Worm (Caenorhabditis elegans): Measurements from ENCODE around the gene glt-6.

glt-6 gene

ce11 chrIV:7478134-7478533, 25.3 kb upstream of the glt-6 start, which contains the start of gene rod-1:
rod-1 (plus strand) TSS chrIV:7478452.
- no peak for TF ChIP-seq mab-9 (GFP tag; IDR thresholded peaks at IDR 0.05)
- TF ChIP-seq skn-1 (tag; optimal IDR thresholded peaks at IDR 0.05): peak; percentile 3
- TF ChIP-seq C16A3.4 (tag; optimal IDR thresholded peaks at IDR 0.05): no peak
- no peak for TF ChIP-seq lin-39 (tag; optimal IDR thresholded peaks at IDR 0.05)
- peak in 1 of 2 experiments; percentile 69 for TF ChIP-seq lsy-2 (tag; optimal IDR thresholded peaks at IDR 0.05)
- TF ChIP-seq ets-5 (GFP tag; IDR thresholded peaks at IDR 0.05): no peak
- no peak for TF ChIP-seq nhr-71 (tag; optimal IDR thresholded peaks at IDR 0.05)
- TF ChIP-seq Y116A8C.19 (tag; optimal IDR thresholded peaks at IDR 0.05; ENCODE audit: borderline replicate concordance): no peak
- TF ChIP-seq rnt-1 (tag; optimal IDR thresholded peaks at IDR 0.05): no peak
- TF ChIP-seq efl-1 (optimal IDR thresholded peaks at IDR 0.05): peak; percentile 65 to 72
- peak; percentile 79 to 97 for TF ChIP-seq efl-1 (GFP tag; optimal IDR thresholded peaks at IDR 0.05 in 1 of 2)
- no peak for TF ChIP-seq pqm-1 (tag; optimal IDR thresholded peaks at IDR 0.05)
- TF ChIP-seq lin-35 (GFP tag; optimal IDR thresholded peaks at IDR 0.05): peak; percentile 63 to 89
- no peak for TF ChIP-seq hlh-4 (tag; optimal IDR thresholded peaks at IDR 0.05)
- no peak for TF ChIP-seq isw-1 (GFP tag; IDR thresholded peaks at IDR 0.05)
- no peak for TF ChIP-seq irx-1 (tag; optimal IDR thresholded peaks at IDR 0.05)
- TF ChIP-seq zip-4 (GFP tag; optimal IDR thresholded peaks at IDR 0.05): no peak
- TF ChIP-seq sptf-1 (tag; optimal IDR thresholded peaks at IDR 0.05): no peak
- TF ChIP-seq dpl-1 (GFP tag; optimal IDR thresholded peaks at IDR 0.05): peak; percentile 31 to 84 (median 73)
- no peak for TF ChIP-seq dsc-1 (tag; optimal IDR thresholded peaks at IDR 0.05)
- TF ChIP-seq ama-1 (optimal IDR thresholded peaks at IDR 0.05): no peak
- no peak for TF ChIP-seq nhr-85 (tag)
- no peak for TF ChIP-seq C34B4.2 (tag; optimal IDR thresholded peaks at IDR 0.05)
- no peak for TF ChIP-seq egl-27 (tag; optimal IDR thresholded peaks at IDR 0.05)
- TF ChIP-seq nhr-47 (tag; optimal IDR thresholded peaks at IDR 0.05): no peak

ce11 chrIV:7486201-7486947, 17.0 kb upstream of the glt-6 start, which contains the start of the genes his-61 and his-62:
his-61 (minus strand) TSS chrIV:7486217.
his-62 (plus strand) TSS chrIV:7486545.
- peak; percentile 82 for TF ChIP-seq nhr-85 (tag)
- TF ChIP-seq xbp-1 (tag; optimal IDR thresholded peaks at IDR 0.05): peak; percentile 36
- peak; percentile 67 for TF ChIP-seq nhr-71 (tag; optimal IDR thresholded peaks at IDR 0.05)
- peak; percentile 13 for TF ChIP-seq efl-3 (GFP tag; optimal IDR thresholded peaks at IDR 0.05)
- no peak for TF ChIP-seq nhr-12 (tag; optimal IDR thresholded peaks at IDR 0.05)
- TF ChIP-seq snpc-4 (tag; optimal IDR thresholded peaks at IDR 0.05): peak; percentile 25
- peak; percentile 34 for TF ChIP-seq nhr-90 (tag; optimal IDR thresholded peaks at IDR 0.05; ENCODE audit: poor library complexity)
- TF ChIP-seq elt-2 (tag; optimal IDR thresholded peaks at IDR 0.05): no peak
- no peak for TF ChIP-seq hlh-4 (tag; optimal IDR thresholded peaks at IDR 0.05)
- no peak for TF ChIP-seq unc-98 (GFP tag; IDR thresholded peaks at IDR 0.05)
- peak in 1 of 2 experiments; percentile 93 for TF ChIP-seq ztf-11 (tag; optimal IDR thresholded peaks at IDR 0.05)
- peak; percentile 54 for TF ChIP-seq mep-1 (tag; optimal IDR thresholded peaks at IDR 0.05)
- TF ChIP-seq ceh-90 (tag; optimal IDR thresholded peaks at IDR 0.05): no peak
- TF ChIP-seq skn-1 (tag; optimal IDR thresholded peaks at IDR 0.05): no peak
- no peak for TF ChIP-seq sox-4 (tag; optimal IDR thresholded peaks at IDR 0.05)
- TF ChIP-seq nhr-19 (GFP tag; conservative IDR thresholded peaks at IDR 0.05): no peak; the same call in 1 of the 2 replicates
- TF ChIP-seq nhr-28 (tag; optimal IDR thresholded peaks at IDR 0.05): no peak
- no peak for TF ChIP-seq ceh-88 (GFP tag; IDR thresholded peaks at IDR 0.05)
- no peak for TF ChIP-seq lir-3 (tag; optimal IDR thresholded peaks at IDR 0.05; ENCODE audit: poor library complexity)
- TF ChIP-seq C34B4.2 (tag; optimal IDR thresholded peaks at IDR 0.05): no peak
- TF ChIP-seq hlh-17 (GFP tag; optimal IDR thresholded peaks at IDR 0.05; ENCODE audit: borderline replicate concordance): no peak
- TF ChIP-seq pqm-1 (tag; optimal IDR thresholded peaks at IDR 0.05): no peak
- TF ChIP-seq blmp-1 (tag; optimal IDR thresholded peaks at IDR 0.05): no peak
- TF ChIP-seq isw-1 (GFP tag; IDR thresholded peaks at IDR 0.05): peak; percentile 38; the same call in 1 of the 2 replicates
- TF ChIP-seq fos-1 (tag; optimal IDR thresholded peaks at IDR 0.05): no peak
- no peak for TF ChIP-seq mdl-1 (tag; optimal IDR thresholded peaks at IDR 0.05)
- no peak for TF ChIP-seq mef-2 (tag; optimal IDR thresholded peaks at IDR 0.05)
- peak; percentile 28 for TF ChIP-seq ztf-4 (tag; optimal IDR thresholded peaks at IDR 0.05)
- no peak for TF ChIP-seq sptf-1 (tag; optimal IDR thresholded peaks at IDR 0.05)
- peak; percentile 91 for TF ChIP-seq lin-14 (GFP tag; optimal IDR thresholded peaks at IDR 0.05)
- TF ChIP-seq mab-9 (GFP tag; IDR thresholded peaks at IDR 0.05): no peak
- no peak for TF ChIP-seq nhr-11 (tag; optimal IDR thresholded peaks at IDR 0.05)
- no peak for TF ChIP-seq alr-1 (tag; optimal IDR thresholded peaks at IDR 0.05; ENCODE audit: borderline replicate concordance)
- peak; percentile 82 for TF ChIP-seq swsn-7 (tag; optimal IDR thresholded peaks at IDR 0.05)
- no peak for TF ChIP-seq zip-4 (GFP tag; optimal IDR thresholded peaks at IDR 0.05)
